Fruit fly (Drosophila melanogaster) Kc167 (cell line): ENCODE measurements around the gene Sgs7.

Experiments
- Myc ChIP-seq: fragments of >200 bp; optimal IDR thresholded peaks from 2 replicates; lab custom pipeline; 2017; ENCODE audit warnings: missing external identifiers
- Sin3A ChIP-seq: fragments of >200 bp; optimal IDR thresholded peaks from 2 replicates; lab custom pipeline; 2018; ENCODE audit warnings: missing external identifiers
- h ChIP-seq: fragments of >200 bp; optimal IDR thresholded peaks from 3 replicates; lab custom pipeline; 2018; ENCODE audit warnings: missing external identifiers
- insv ChIP-seq: fragments of >200 bp; optimal IDR thresholded peaks from 3 replicates; lab custom pipeline; 2018; ENCODE audit warnings: missing external identifiers
- psq ChIP-seq: fragments of >200 bp; optimal IDR thresholded peaks from 2 replicates; lab custom pipeline; 2017; ENCODE audit warnings: missing external identifiers
- ttk ChIP-seq: sonication (Bioruptor generic); optimal IDR thresholded peaks from 2 replicates; lab custom pipeline; 2017; ENCODE audit warnings: missing external identifiers

The Sgs7 gene

dm6 chr3L:11557209-11557608, 47.5 kb downstream of the Sgs7 start:
- TF ChIP-seq h (lab: Kevin White, UChicago) (no peak), Myc (no peak), psq (lab: Kevin White, UChicago) (no peak), Sin3A (lab: Kevin White, UChicago) (no peak), ttk (lab: Kevin White, UChicago) (no peak), insv (lab: Kevin White, UChicago) (no peak)
